Worm (Caenorhabditis elegans) whole organism, late embryonic: ENCODE measurements around the gene F18C5.10.

Source experiments
- C08G9.2 ChIP-seq: sonication (generic microtip); optimal IDR thresholded peaks from 2 replicates; lab custom pipeline; 2016; ENCODE audit warnings: mild to moderate bottlenecking, missing genetic modification characterization, moderate library complexity, missing compliant biosample characterization
- K09A11.1 ChIP-seq: sonication (generic microtip); optimal IDR thresholded peaks from 2 replicates; lab custom pipeline; 2017; ENCODE audit warnings: antibody characterized with exemption, mild to moderate bottlenecking, missing genetic modification characterization, missing compliant biosample characterization; ENCODE audit not compliant: insufficient read depth
- T23F11.4 ChIP-seq: fragments of 200-800 bp; sonication (Bioruptor generic); optimal IDR thresholded peaks from 2 replicates; lab custom pipeline; 2018; ENCODE audit warnings: mild to moderate bottlenecking, missing genetic modification characterization, missing compliant biosample characterization
- Y22D7AL.16 ChIP-seq: sonication (generic microtip); optimal IDR thresholded peaks from 2 replicates; lab custom pipeline; 2016; ENCODE audit warnings: missing genetic modification characterization, missing compliant biosample characterization
- ama-1 ChIP-seq: fragments of 150-350 bp; optimal IDR thresholded peaks from 2 replicates; lab custom pipeline; 2014
- ceh-14 ChIP-seq: sonication (generic microtip); optimal IDR thresholded peaks from 2 replicates; lab custom pipeline; 2016; ENCODE audit warnings: missing genotype, missing genetic modification characterization, missing compliant biosample characterization
- ceh-18 ChIP-seq: sonication (generic microtip); optimal IDR thresholded peaks from 2 replicates; lab custom pipeline; 2016; ENCODE audit warnings: missing genetic modification characterization, missing compliant biosample characterization
- ceh-19 ChIP-seq: fragments of 200-800 bp; sonication (Bioruptor generic); optimal IDR thresholded peaks from 2 replicates; lab custom pipeline; 2018; ENCODE audit warnings: mild to moderate bottlenecking, missing genetic modification characterization, missing compliant biosample characterization
- ceh-22 ChIP-seq: sonication (generic microtip); optimal IDR thresholded peaks from 2 replicates; lab custom pipeline; 2017; ENCODE audit warnings: missing biosample characterization, missing genetic modification characterization
- ceh-34 ChIP-seq: sonication (generic microtip); optimal IDR thresholded peaks from 2 replicates; lab custom pipeline; 2016; ENCODE audit warnings: mild to moderate bottlenecking, missing genetic modification characterization, missing compliant biosample characterization
- ceh-45 ChIP-seq: fragments of 200-800 bp; sonication (Bioruptor generic); IDR thresholded peaks from 2 replicates; pipeline ENCODE4 v1.3.6; 2022; ENCODE audit warnings: missing genetic modification reagents, missing genetic modification characterization, missing compliant biosample characterization
- ceh-9 ChIP-seq: sonication (generic microtip); optimal IDR thresholded peaks from 2 replicates; lab custom pipeline; 2016; ENCODE audit warnings: mild to moderate bottlenecking, missing genetic modification characterization, inconsistent platforms, missing compliant biosample characterization
- che-1 ChIP-seq: sonication (generic microtip); optimal IDR thresholded peaks from 2 replicates; lab custom pipeline; 2016; ENCODE audit warnings: mild to moderate bottlenecking, missing genetic modification characterization, missing compliant biosample characterization
- dve-1 ChIP-seq: sonication (generic microtip); optimal IDR thresholded peaks from 2 replicates; lab custom pipeline; 2017; ENCODE audit warnings: antibody characterized with exemption, mild to moderate bottlenecking, missing genetic modification characterization, missing compliant biosample characterization
- elt-2 ChIP-seq: sonication (generic microtip); optimal IDR thresholded peaks from 2 replicates; lab custom pipeline; 2016; ENCODE audit warnings: missing genetic modification reagents, missing genetic modification characterization, missing compliant biosample characterization
- elt-4 ChIP-seq: sonication (generic microtip); optimal IDR thresholded peaks from 2 replicates; lab custom pipeline; 2016; ENCODE audit warnings: missing genetic modification characterization, missing compliant biosample characterization
- ets-4 ChIP-seq: sonication (generic microtip); optimal IDR thresholded peaks from 2 replicates; lab custom pipeline; 2016; ENCODE audit warnings: missing genetic modification characterization, missing compliant biosample characterization
- eyg-1 ChIP-seq: sonication (generic microtip); optimal IDR thresholded peaks from 2 replicates; lab custom pipeline; 2016; ENCODE audit warnings: missing genotype, missing genetic modification characterization, missing compliant biosample characterization
- fkh-10 ChIP-seq: fragments of 150-350 bp; optimal IDR thresholded peaks from 2 replicates; lab custom pipeline; 2014; ENCODE audit warnings: missing biosample characterization, missing genetic modification reagents, missing genetic modification characterization
- fkh-6 ChIP-seq: sonication (generic microtip); optimal IDR thresholded peaks from 2 replicates; lab custom pipeline; 2016; ENCODE audit warnings: missing genetic modification characterization, missing compliant biosample characterization
- gmeb-2 ChIP-seq: sonication (generic microtip); optimal IDR thresholded peaks from 2 replicates; lab custom pipeline; 2016; ENCODE audit warnings: missing genetic modification characterization, inconsistent platforms, missing compliant biosample characterization
- hlh-13 ChIP-seq: fragments of 200-800 bp; sonication (Bioruptor generic); optimal IDR thresholded peaks from 2 replicates; lab custom pipeline; 2018; ENCODE audit warnings: mild to moderate bottlenecking, missing genetic modification characterization, missing compliant biosample characterization
- hlh-15 ChIP-seq: sonication (generic microtip); optimal IDR thresholded peaks from 2 replicates; lab custom pipeline; 2016; ENCODE audit warnings: missing genetic modification characterization, missing compliant biosample characterization
- hlh-30 ChIP-seq: sonication (generic microtip); optimal IDR thresholded peaks from 2 replicates; lab custom pipeline; 2017; ENCODE audit warnings: antibody characterized with exemption, missing genetic modification characterization, missing compliant biosample characterization; ENCODE audit not compliant: insufficient read depth
- hlh-6 ChIP-seq: sonication (generic microtip); optimal IDR thresholded peaks from 2 replicates; lab custom pipeline; 2016; ENCODE audit warnings: missing genotype, missing genetic modification characterization, missing compliant biosample characterization
- hlh-8 ChIP-seq: sonication (generic microtip); optimal IDR thresholded peaks from 2 replicates; lab custom pipeline; 2016; ENCODE audit warnings: missing genotype, missing genetic modification characterization, missing compliant biosample characterization
- lim-6 ChIP-seq: sonication (generic microtip); optimal IDR thresholded peaks from 2 replicates; lab custom pipeline; 2016; ENCODE audit warnings: missing genetic modification characterization, missing compliant biosample characterization
- lin-11 ChIP-seq: fragments of 200-800 bp; sonication (Bioruptor generic); optimal IDR thresholded peaks from 2 replicates; lab custom pipeline; 2018; ENCODE audit warnings: mild to moderate bottlenecking, missing genetic modification characterization, missing compliant biosample characterization
- madf-2 ChIP-seq: sonication (generic microtip); optimal IDR thresholded peaks from 2 replicates; lab custom pipeline; 2017; ENCODE audit warnings: missing genetic modification characterization, missing compliant biosample characterization
- nhr-11 ChIP-seq: fragments of 150-350 bp; optimal IDR thresholded peaks from 2 replicates; lab custom pipeline; 2014; ENCODE audit warnings: missing biosample characterization, missing genetic modification characterization
- nhr-232 ChIP-seq: sonication (generic microtip); optimal IDR thresholded peaks from 2 replicates; lab custom pipeline; 2016; ENCODE audit warnings: missing genetic modification characterization, missing compliant biosample characterization
- npax-4 ChIP-seq: sonication (generic microtip); optimal IDR thresholded peaks from 2 replicates; lab custom pipeline; 2016; ENCODE audit warnings: missing genetic modification characterization, missing compliant biosample characterization
- pag-3 ChIP-seq: sonication (generic microtip); optimal IDR thresholded peaks from 2 replicates; lab custom pipeline; 2016; ENCODE audit warnings: missing compliant biosample characterization, missing genetic modification characterization, borderline replicate concordance
- pat-9 ChIP-seq: fragments of 200-800 bp; sonication (Bioruptor generic); optimal IDR thresholded peaks from 2 replicates; lab custom pipeline; 2018; ENCODE audit warnings: mild to moderate bottlenecking, missing genetic modification characterization, moderate library complexity, missing compliant biosample characterization
- pax-1 ChIP-seq: fragments of 150-350 bp; optimal IDR thresholded peaks from 2 replicates; lab custom pipeline; 2014; ENCODE audit warnings: missing biosample characterization, missing genetic modification characterization
- pha-4 ChIP-seq: fragments of 150-350 bp; optimal IDR thresholded peaks from 2 replicates; lab custom pipeline; 2018; ENCODE audit warnings: missing biosample characterization, missing genetic modification reagents, missing genetic modification characterization
- pros-1 ChIP-seq: fragments of 150-350 bp; optimal IDR thresholded peaks from 2 replicates; lab custom pipeline; 2014; ENCODE audit warnings: missing biosample characterization, missing genetic modification reagents, missing genetic modification characterization
- sdc-2 ChIP-seq: sonication (generic microtip); optimal IDR thresholded peaks from 2 replicates; lab custom pipeline; 2016; ENCODE audit warnings: missing genotype, missing genetic modification characterization, missing compliant biosample characterization
- tbx-2 ChIP-seq: sonication (generic microtip); optimal IDR thresholded peaks from 2 replicates; lab custom pipeline; 2016; ENCODE audit warnings: missing genetic modification characterization, missing compliant biosample characterization
- tbx-7 ChIP-seq: sonication (generic microtip); optimal IDR thresholded peaks from 2 replicates; lab custom pipeline; 2016; ENCODE audit warnings: missing genotype, missing genetic modification characterization, missing compliant biosample characterization
- unc-3 ChIP-seq, 2 experiments: fragments of 200-800 bp in 1 of 2; sonication (Bioruptor generic) in 1 of 2; sonication (generic microtip) in 1 of 2; conservative IDR thresholded peaks in 1 of 2; optimal IDR thresholded peaks in 1 of 2; 2 replicates each; pipeline versions ENCODE4 v1.3.6 to Lab custom; 2016 to 2022; ENCODE audit warnings: missing compliant biosample characterization in 2 of 2, missing genetic modification characterization in 2 of 2, missing genetic modification reagents in 1 of 2
- unc-55 ChIP-seq: sonication (generic microtip); optimal IDR thresholded peaks from 2 replicates; lab custom pipeline; 2017; ENCODE audit warnings: missing biosample characterization, missing genetic modification reagents, missing genetic modification characterization
- unc-86 ChIP-seq: sonication (generic microtip); optimal IDR thresholded peaks from 2 replicates; lab custom pipeline; 2016; ENCODE audit warnings: missing genetic modification characterization, missing compliant biosample characterization

Gene F18C5.10

ce11 chrII:6575647-6576046, 14.4 kb upstream of the F18C5.10 start, which contains the start of gene sra-29:
Gene sra-29 (minus strand): TSS chrII:6575747.
- TF ChIP-seq madf-2 (tag; lab: Kevin White, UChicago) (no peak), ceh-45 (GFP tag; lab: Robert Waterston, UW) (no peak), ceh-14 (no peak), pha-4 (tag; lab: Kevin White, UChicago) (no peak), fkh-10 (GFP tag; lab: Kevin White, UChicago) (no peak), lim-6 (tag; lab: Kevin White, UChicago) (no peak), ets-4 (no peak), elt-2 (tag; lab: Kevin White, UChicago) (no peak), unc-86 (tag; lab: Kevin White, UChicago) (no peak), ceh-22 (tag; lab: Kevin White, UChicago) (no peak), hlh-15 (tag; lab: Kevin White, UChicago) (no peak), hlh-8 (tag; lab: Kevin White, UChicago) (no peak), che-1 (no peak), T23F11.4 (GFP tag; lab: Kevin White, UChicago) (no peak), hlh-13 (GFP tag; lab: Kevin White, UChicago) (no peak), ceh-19 (no peak), gmeb-2 (no peak), sdc-2 (tag; lab: Kevin White, UChicago) (no peak), tbx-2 (tag; lab: Kevin White, UChicago) (no peak), ceh-18 (tag; lab: Kevin White, UChicago) (no peak)

ce11 chrII:6573677-6574076, 12.4 kb upstream of the F18C5.10 start, which contains the start of gene sra-28:
Gene sra-28 (minus strand): TSS chrII:6573777.
- TF ChIP-seq dve-1 (no peak), pha-4 (tag; lab: Kevin White, UChicago) (no peak), eyg-1 (tag; lab: Kevin White, UChicago) (no peak), pag-3 (tag; lab: Kevin White, UChicago) (no peak), unc-55 (no peak), ama-1 (lab: Kevin White, UChicago) (no peak), hlh-30 (tag; lab: Kevin White, UChicago) (no peak), nhr-11 (tag; lab: Kevin White, UChicago) (no peak)

- no peak for TF ChIP-seq nhr-232 (tag; lab: Kevin White, UChicago)
- TF ChIP-seq ceh-9 (tag; lab: Kevin White, UChicago), result no peak
- no peak for TF ChIP-seq hlh-30 (tag; lab: Kevin White, UChicago)
Observed at ce11 chrII:6568707-6569106, 7.5 kb upstream of the F18C5.10 start, which contains the start of gene sra-27. Gene sra-27 (plus strand): TSS chrII:6569007.

ce11 chrII:6566628-6567180, 5.5 kb upstream of the F18C5.10 start, which contains the start of the genes F18C5.5 and F18C5.9:
Gene F18C5.5 (minus strand): TSS chrII:6566728.
Gene F18C5.9 (plus strand): TSS chrII:6567130.
- TF ChIP-seq che-1 (no peak), tbx-7 (tag; lab: Kevin White, UChicago) (no peak), K09A11.1 (tag; lab: Kevin White, UChicago) (no peak), lin-11 (tag; lab: Kevin White, UChicago) (no peak), lim-6 (tag; lab: Kevin White, UChicago) (no peak), ceh-9 (tag; lab: Kevin White, UChicago) (no peak), eyg-1 (tag; lab: Kevin White, UChicago) (no peak), npax-4 (tag; lab: Kevin White, UChicago) (no peak), T23F11.4 (GFP tag; lab: Kevin White, UChicago) (no peak), nhr-232 (tag; lab: Kevin White, UChicago) (no peak)

- no peak for TF ChIP-seq pag-3 (tag; lab: Kevin White, UChicago)
- no peak for TF ChIP-seq fkh-6 (tag; lab: Kevin White, UChicago)
- no peak for TF ChIP-seq C08G9.2 (tag; lab: Kevin White, UChicago)
- TF ChIP-seq elt-4, result no peak
- peak; percentile 36 for TF ChIP-seq ceh-19
- TF ChIP-seq pros-1 (tag; lab: Kevin White, UChicago), result no peak
- no peak for TF ChIP-seq pax-1
- TF ChIP-seq hlh-6 (tag; lab: Kevin White, UChicago), result peak; percentile 47
- TF ChIP-seq unc-3 (GFP tag; conservative IDR thresholded peaks at IDR 0.05; lab: Robert Waterston, UW), result peak; percentile 60; the same call in 1 of the 2 replicates
- TF ChIP-seq unc-3 (tag; optimal IDR thresholded peaks at IDR 0.05; lab: Kevin White, UChicago), result peak; percentile 5
- peak; percentile 38 for TF ChIP-seq pat-9 (tag; lab: Kevin White, UChicago)
- TF ChIP-seq K09A11.1 (tag; lab: Kevin White, UChicago), result no peak
- TF ChIP-seq sdc-2 (tag; lab: Kevin White, UChicago), result no peak
- TF ChIP-seq Y22D7AL.16 (tag; lab: Kevin White, UChicago), result peak; percentile 32
- TF ChIP-seq ceh-34 (tag; lab: Kevin White, UChicago), result peak; percentile 10
Observed at ce11 chrII:6565077-6565476, 3.8 kb upstream of the F18C5.10 start, which contains the start of gene mpz-3. Gene mpz-3 (minus strand): TSS chrII:6565396.
